Worm (Caenorhabditis elegans): Measurements from ENCODE around the gene col-20.
"Not testable (repeated sequence)": the region's sequence is repeated elsewhere in the genome, so short reads cannot be mapped to it uniquely, and the experiment has no call there.

col-20 gene

ce11 chrII:4885976-4886375 lies 15.4 kb upstream of the col-20 start, which contains the start of gene R05F9.7:
R05F9.7 (plus strand) TSS chrII:4886276.
- TF ChIP-seq unc-62 (GFP tag; optimal IDR thresholded peaks at IDR 0.05): no peak

- TF ChIP-seq unc-62 (GFP tag; optimal IDR thresholded peaks at IDR 0.05): no peak
Observed at ce11 chrII:4884403-4884802, 13.8 kb upstream of the col-20 start.

ce11 chrII:4883412-4883811 lies 12.8 kb upstream of the col-20 start, which contains the start of gene gst-8:
gst-8 (plus strand) TSS chrII:4883712.
- TF ChIP-seq unc-62 (GFP tag; optimal IDR thresholded peaks at IDR 0.05): no peak

ce11 chrII:4882498-4882897 lies 11.9 kb upstream of the col-20 start:
- TF ChIP-seq unc-62 (GFP tag; optimal IDR thresholded peaks at IDR 0.05): no peak

- no peak for TF ChIP-seq unc-62 (GFP tag; optimal IDR thresholded peaks at IDR 0.05)
Observed at ce11 chrII:4881727-4882126, 11.1 kb upstream of the col-20 start, which contains the start of gene gst-7. gst-7 (plus strand) TSS chrII:4882062.

- no peak for TF ChIP-seq unc-62 (GFP tag; optimal IDR thresholded peaks at IDR 0.05)
Observed at ce11 chrII:4879629-4880028, 9.0 kb upstream of the col-20 start, which contains the start of gene gst-6. gst-6 (plus strand) TSS chrII:4879891.

ce11 chrII:4876091-4876490 lies 5.5 kb upstream of the col-20 start, which contains the start of gene F11G11.13:
F11G11.13 (minus strand) TSS chrII:4876179.
- no peak for TF ChIP-seq unc-62 (GFP tag; optimal IDR thresholded peaks at IDR 0.05)

ce11 chrII:4874335-4874861 lies 3.8 kb upstream of the col-20 start, which contains the start of gene F11G11.15:
F11G11.15 (plus strand) TSS chrII:4874845.
- TF ChIP-seq unc-62 (GFP tag; optimal IDR thresholded peaks at IDR 0.05): no peak

- TF ChIP-seq unc-62 (GFP tag; optimal IDR thresholded peaks at IDR 0.05): no peak
Observed at ce11 chrII:4873029-4873428, 2.4 kb upstream of the col-20 start, which contains the start of gene col-73. col-73 (minus strand) TSS chrII:4873129.

ce11 chrII:4871834-4872233 lies 1.2 kb upstream of the col-20 start:
- TF ChIP-seq unc-62 (GFP tag; optimal IDR thresholded peaks at IDR 0.05): no peak

ce11 chrII:4869793-4870343 lies 723 bp downstream of the col-20 start:
- TF ChIP-seq unc-62 (GFP tag; optimal IDR thresholded peaks at IDR 0.05): no peak

ce11 chrII:4867476-4867875 lies 3.1 kb downstream of the col-20 start, which contains the start of gene col-17:
col-17 (minus strand) TSS chrII:4867576.
- TF ChIP-seq unc-62 (GFP tag; optimal IDR thresholded peaks at IDR 0.05): no peak

- TF ChIP-seq unc-62 (GFP tag; optimal IDR thresholded peaks at IDR 0.05): no peak
Observed at ce11 chrII:4866045-4866444, 4.5 kb downstream of the col-20 start.

ce11 chrII:4863357-4863756 lies 7.2 kb downstream of the col-20 start, which contains the start of the genes mpst-4 and F11G11.14:
mpst-4 (minus strand) TSS chrII:4863457.
F11G11.14 (plus strand) TSS chrII:4863681.
- TF ChIP-seq unc-62 (GFP tag; optimal IDR thresholded peaks at IDR 0.05): no peak

ce11 chrII:4860260-4860659 lies 10.3 kb downstream of the col-20 start, which contains the start of the genes nspd-5 and F11G11.4:
nspd-5 (minus strand) TSS chrII:4860360.
F11G11.4 (plus strand) TSS chrII:4860594.
- not testable (repeated sequence) for TF ChIP-seq unc-62 (GFP tag; optimal IDR thresholded peaks at IDR 0.05)

- no peak for TF ChIP-seq unc-62 (GFP tag; optimal IDR thresholded peaks at IDR 0.05)
Observed at ce11 chrII:4858906-4859411, 11.6 kb downstream of the col-20 start.

ce11 chrII:4857873-4858364 lies 12.7 kb downstream of the col-20 start, which contains the start of gene F11G11.5:
F11G11.5 (plus strand) TSS chrII:4857923.
- no peak for TF ChIP-seq unc-62 (GFP tag; optimal IDR thresholded peaks at IDR 0.05)
